Worm (Caenorhabditis elegans) whole organism, young adult: ENCODE measurements around the gene F28G4.4.

ENCODE experiments used
- C17E4.6 ChIP-seq: fragments of 200-800 bp; sonication (Bioruptor generic); IDR thresholded peaks from 2 replicates; pipeline ENCODE4 v1.3.6; 2022; ENCODE audit warnings: missing genetic modification reagents, missing genetic modification characterization, missing compliant biosample characterization
- D2030.7 ChIP-seq: fragments of 200-800 bp; sonication (Bioruptor generic); IDR thresholded peaks from 2 replicates; pipeline ENCODE4 v1.3.6; 2022; ENCODE audit warnings: missing genetic modification reagents, missing genetic modification characterization, missing compliant biosample characterization
- F23B12.7 ChIP-seq: sonication (generic microtip); optimal IDR thresholded peaks from 2 replicates; lab custom pipeline; 2017; ENCODE audit warnings: missing genetic modification characterization, mild to moderate bottlenecking, missing compliant biosample characterization, antibody characterized with exemption, moderate library complexity; ENCODE audit not compliant: insufficient read depth
- F37B4.10 ChIP-seq: fragments of 200-800 bp; sonication (Bioruptor generic); IDR thresholded peaks from 2 replicates; pipeline ENCODE4 v1.3.6; 2022; ENCODE audit warnings: missing genetic modification characterization, missing compliant biosample characterization
- F49E8.2 ChIP-seq: sonication (generic microtip); optimal IDR thresholded peaks from 3 replicates; lab custom pipeline; 2017; ENCODE audit warnings: missing genetic modification characterization, mild to moderate bottlenecking, missing compliant biosample characterization, antibody characterized with exemption, moderate library complexity; ENCODE audit not compliant: insufficient read depth
- F55B11.4 ChIP-seq: sonication (generic microtip); optimal IDR thresholded peaks from 2 replicates; lab custom pipeline; 2016; ENCODE audit warnings: missing compliant biosample characterization, missing genetic modification characterization, borderline replicate concordance; ENCODE audit not compliant: insufficient read depth
- K11D2.4 ChIP-seq: fragments of 200-800 bp; sonication (Bioruptor generic); IDR thresholded peaks from 2 replicates; pipeline ENCODE4 v1.3.6; 2022; ENCODE audit warnings: missing genetic modification reagents, missing genetic modification characterization, missing compliant biosample characterization
- K12H6.12 ChIP-seq: fragments of 200-800 bp; sonication (Bioruptor generic); optimal IDR thresholded peaks from 2 replicates; lab custom pipeline; 2018; ENCODE audit warnings: mild to moderate bottlenecking, missing genetic modification characterization, missing compliant biosample characterization
- Y53G8AR.9 ChIP-seq: fragments of 200-800 bp; sonication (Bioruptor generic); conservative IDR thresholded peaks from 2 replicates; pipeline ENCODE4 v1.3.6; 2022; ENCODE audit warnings: missing genetic modification reagents, missing genetic modification characterization, missing compliant biosample characterization
- Y56A3A.18 ChIP-seq: fragments of 200-800 bp; sonication (Bioruptor generic); IDR thresholded peaks from 2 replicates; pipeline ENCODE4 v1.3.6; 2022; ENCODE audit warnings: missing genetic modification reagents, missing genetic modification characterization, missing compliant biosample characterization
- Y67H2A.10 ChIP-seq: fragments of 200-800 bp; sonication (Bioruptor generic); conservative IDR thresholded peaks from 2 replicates; pipeline ENCODE4 v1.3.6; 2022; ENCODE audit warnings: missing genetic modification reagents, missing genetic modification characterization, missing compliant biosample characterization
- Y95B8A.8 ChIP-seq: fragments of 200-800 bp; sonication (Bioruptor generic); IDR thresholded peaks from 2 replicates; pipeline ENCODE4 v1.3.6; 2022; ENCODE audit warnings: missing genetic modification reagents, missing genetic modification characterization, missing compliant biosample characterization
- aptf-2 ChIP-seq: fragments of 200-800 bp; sonication (Bioruptor generic); conservative IDR thresholded peaks from 2 replicates; pipeline ENCODE4 v1.3.6; 2022; ENCODE audit warnings: missing genetic modification reagents, missing genetic modification characterization, missing compliant biosample characterization
- aptf-3 ChIP-seq: fragments of 200-800 bp; sonication (Bioruptor generic); IDR thresholded peaks from 2 replicates; pipeline ENCODE4 v1.3.6; 2022; ENCODE audit warnings: missing genetic modification characterization, missing compliant biosample characterization
- athp-1 ChIP-seq: sonication (generic microtip); optimal IDR thresholded peaks from 2 replicates; lab custom pipeline; 2017; ENCODE audit warnings: mild to moderate bottlenecking, missing genetic modification characterization, missing compliant biosample characterization
- ceh-91 ChIP-seq: fragments of 200-800 bp; sonication (Bioruptor generic); IDR thresholded peaks from 2 replicates; pipeline ENCODE4 v1.3.6; 2022; ENCODE audit warnings: missing genetic modification reagents, missing genetic modification characterization, missing compliant biosample characterization
- chd-7 ChIP-seq: sonication (generic microtip); optimal IDR thresholded peaks from 2 replicates; lab custom pipeline; 2016; ENCODE audit warnings: mild to moderate bottlenecking, missing genetic modification characterization, moderate library complexity, missing compliant biosample characterization
- die-1 ChIP-seq: sonication (generic microtip); optimal IDR thresholded peaks from 2 replicates; lab custom pipeline; 2016; ENCODE audit warnings: missing genotype, mild to moderate bottlenecking, missing genetic modification characterization, missing compliant biosample characterization
- ets-4 ChIP-seq: fragments of 200-800 bp; sonication (Bioruptor generic); optimal IDR thresholded peaks from 2 replicates; lab custom pipeline; 2018; ENCODE audit warnings: mild to moderate bottlenecking, missing genetic modification characterization, missing compliant biosample characterization
- hlh-12 ChIP-seq: sonication (generic microtip); optimal IDR thresholded peaks from 2 replicates; lab custom pipeline; 2016; ENCODE audit warnings: missing genetic modification characterization, missing compliant biosample characterization
- hlh-26 ChIP-seq: fragments of 200-800 bp; sonication (Bioruptor generic); conservative IDR thresholded peaks from 2 replicates; pipeline ENCODE4 v1.3.6; 2022; ENCODE audit warnings: missing genetic modification reagents, missing genetic modification characterization, missing compliant biosample characterization
- hrde-1 ChIP-seq: sonication (generic microtip); optimal IDR thresholded peaks from 2 replicates; lab custom pipeline; 2016; ENCODE audit warnings: missing genetic modification characterization, mild to moderate bottlenecking, missing compliant biosample characterization, moderate library complexity, missing genotype, missing genetic modification reagents, borderline replicate concordance
- lag-1 ChIP-seq: fragments of 200-800 bp; sonication (Bioruptor generic); IDR thresholded peaks from 2 replicates; pipeline ENCODE4 v1.3.6; 2022; ENCODE audit warnings: missing genetic modification reagents, missing genetic modification characterization, missing compliant biosample characterization
- lin-40 ChIP-seq: sonication (generic microtip); optimal IDR thresholded peaks from 2 replicates; lab custom pipeline; 2016; ENCODE audit warnings: missing genetic modification characterization, mild to moderate bottlenecking, missing compliant biosample characterization, missing genotype, missing genetic modification reagents
- lsy-27 ChIP-seq: sonication (generic microtip); optimal IDR thresholded peaks from 2 replicates; lab custom pipeline; 2017; ENCODE audit warnings: missing genetic modification characterization, mild to moderate bottlenecking, missing compliant biosample characterization, antibody characterized with exemption, missing genotype, borderline replicate concordance; ENCODE audit not compliant: insufficient read depth
- madf-10 ChIP-seq: sonication (generic microtip); optimal IDR thresholded peaks from 2 replicates; lab custom pipeline; 2016; ENCODE audit warnings: mild to moderate bottlenecking, missing genetic modification characterization, missing compliant biosample characterization
- mcd-1 ChIP-seq: fragments of 200-800 bp; sonication (Bioruptor generic); IDR thresholded peaks from 2 replicates; pipeline ENCODE4 v1.3.6; 2022; ENCODE audit warnings: missing genetic modification reagents, missing genetic modification characterization, missing compliant biosample characterization
- mes-4 ChIP-seq: sonication (generic microtip); optimal IDR thresholded peaks from 2 replicates; lab custom pipeline; 2016; ENCODE audit warnings: missing genotype, missing genetic modification characterization, missing compliant biosample characterization
- nhr-120 ChIP-seq: fragments of 200-800 bp; sonication (Bioruptor generic); IDR thresholded peaks from 2 replicates; pipeline ENCODE4 v1.3.6; 2022; ENCODE audit warnings: missing genetic modification characterization, missing compliant biosample characterization
- nhr-179 ChIP-seq: sonication (generic microtip); optimal IDR thresholded peaks from 2 replicates; lab custom pipeline; 2016; ENCODE audit warnings: mild to moderate bottlenecking, missing genetic modification characterization, missing compliant biosample characterization
- nhr-27 ChIP-seq: fragments of 200-800 bp; sonication (Bioruptor generic); optimal IDR thresholded peaks from 2 replicates; lab custom pipeline; 2018; ENCODE audit warnings: mild to moderate bottlenecking, missing genetic modification characterization, moderate library complexity, missing compliant biosample characterization
- rcor-1 ChIP-seq: fragments of 200-800 bp; sonication (Bioruptor generic); IDR thresholded peaks from 2 replicates; pipeline ENCODE4 v1.3.6; 2022; ENCODE audit warnings: missing genetic modification reagents, missing genetic modification characterization, missing compliant biosample characterization
- repo-1 ChIP-seq: sonication (generic microtip); optimal IDR thresholded peaks from 2 replicates; lab custom pipeline; 2017; ENCODE audit warnings: mild to moderate bottlenecking, missing genetic modification characterization, missing compliant biosample characterization
- snpc-1.3 ChIP-seq: sonication (generic microtip); optimal IDR thresholded peaks from 2 replicates; lab custom pipeline; 2017; ENCODE audit warnings: missing genetic modification characterization, mild to moderate bottlenecking, missing compliant biosample characterization, antibody characterized with exemption, moderate library complexity, missing genotype, missing genetic modification reagents; ENCODE audit not compliant: insufficient read depth
- snpc-3.4 ChIP-seq: sonication (generic microtip); optimal IDR thresholded peaks from 2 replicates; lab custom pipeline; 2017; ENCODE audit warnings: missing genetic modification characterization, mild to moderate bottlenecking, missing compliant biosample characterization, antibody characterized with exemption, moderate library complexity, missing genotype, missing genetic modification reagents
- sptf-2 ChIP-seq: fragments of 200-800 bp; sonication (Bioruptor generic); optimal IDR thresholded peaks from 2 replicates; lab custom pipeline; 2018; ENCODE audit warnings: mild to moderate bottlenecking, missing genetic modification characterization, missing compliant biosample characterization
- tbx-9 ChIP-seq: sonication (generic microtip); optimal IDR thresholded peaks from 2 replicates; lab custom pipeline; 2016; ENCODE audit warnings: borderline replicate concordance, missing genetic modification characterization, inconsistent platforms, missing compliant biosample characterization
- ztf-22 ChIP-seq: fragments of 200-800 bp; sonication (Bioruptor generic); optimal IDR thresholded peaks from 2 replicates; lab custom pipeline; 2018; ENCODE audit warnings: mild to moderate bottlenecking, missing genetic modification characterization, moderate library complexity, missing compliant biosample characterization
- ztf-26 ChIP-seq: sonication (generic microtip); optimal IDR thresholded peaks from 2 replicates; lab custom pipeline; 2017; ENCODE audit warnings: missing genetic modification characterization, missing compliant biosample characterization
- ztf-28 ChIP-seq: fragments of 200-800 bp; sonication (Bioruptor generic); IDR thresholded peaks from 2 replicates; pipeline ENCODE4 v1.3.6; 2022; ENCODE audit warnings: missing genetic modification reagents, missing genetic modification characterization, missing compliant biosample characterization
- ztf-3 ChIP-seq: fragments of 200-800 bp; sonication (Bioruptor generic); optimal IDR thresholded peaks from 2 replicates; lab custom pipeline; 2018; ENCODE audit warnings: mild to moderate bottlenecking, missing genetic modification characterization, missing compliant biosample characterization

F28G4.4 gene

ce11 chrV:16237223-16237622 is 48.5 kb downstream of the F28G4.4 start, which contains the start of gene F21H7.5:
Gene F21H7.5 (plus strand): TSS chrV:16237523.
- no peak for TF ChIP-seq ets-4 (GFP tag; lab: Kevin White, UChicago)
- no peak for TF ChIP-seq Y56A3A.18 (GFP tag; lab: Robert Waterston, UW)
- TF ChIP-seq F55B11.4 (tag; lab: Kevin White, UChicago): no peak
- TF ChIP-seq K11D2.4 (GFP tag; lab: Robert Waterston, UW): no peak
- no peak for TF ChIP-seq K12H6.12 (tag; lab: Kevin White, UChicago)
- TF ChIP-seq Y95B8A.8: no peak
- TF ChIP-seq aptf-3 (GFP tag; lab: Robert Waterston, UW): no peak
- TF ChIP-seq repo-1 (tag; lab: Kevin White, UChicago): no peak
- TF ChIP-seq nhr-179 (tag; lab: Kevin White, UChicago): no peak
- no peak for TF ChIP-seq Y53G8AR.9 (GFP tag; lab: Robert Waterston, UW)
- no peak for TF ChIP-seq rcor-1
- TF ChIP-seq ztf-26 (tag; lab: Kevin White, UChicago): no peak
- no peak for TF ChIP-seq lin-40 (tag; lab: Kevin White, UChicago)
- no peak for TF ChIP-seq snpc-3.4
- no peak for TF ChIP-seq mcd-1

ce11 chrV:16235647-16236046 is 50.0 kb downstream of the F28G4.4 start, which contains the start of gene srh-98:
Gene srh-98 (minus strand): TSS chrV:16235747.
- TF ChIP-seq lsy-27 (tag; lab: Kevin White, UChicago) (no peak), nhr-27 (tag; lab: Kevin White, UChicago) (no peak), snpc-1.3 (tag; lab: Kevin White, UChicago) (no peak), chd-7 (tag; lab: Kevin White, UChicago) (no peak), hlh-26 (GFP tag; lab: Robert Waterston, UW) (no peak), Y95B8A.8 (no peak), nhr-179 (tag; lab: Kevin White, UChicago) (no peak), ztf-3 (GFP tag; lab: Kevin White, UChicago) (no peak), aptf-2 (GFP tag; lab: Robert Waterston, UW) (no peak), mes-4 (no peak), F23B12.7 (no peak), lag-1 (GFP tag; lab: Robert Waterston, UW) (no peak), sptf-2 (GFP tag; lab: Kevin White, UChicago) (no peak), Y67H2A.10 (GFP tag; lab: Robert Waterston, UW) (no peak), rcor-1 (no peak), ztf-28 (GFP tag; lab: Robert Waterston, UW) (no peak), F37B4.10 (GFP tag; lab: Robert Waterston, UW) (no peak), hlh-12 (tag; lab: Kevin White, UChicago) (no peak), ceh-91 (GFP tag; lab: Robert Waterston, UW) (no peak), hrde-1 (tag; lab: Kevin White, UChicago) (no peak)

ce11 chrV:16235135-16235534 is 50.6 kb downstream of the F28G4.4 start, which contains the start of gene F21H7.3:
Gene F21H7.3 (minus strand): TSS chrV:16235235.
- TF ChIP-seq repo-1 (tag; lab: Kevin White, UChicago) (no peak), F49E8.2 (tag; lab: Kevin White, UChicago) (no peak), die-1 (tag; lab: Kevin White, UChicago) (no peak), rcor-1 (no peak), athp-1 (tag; lab: Kevin White, UChicago) (no peak), ztf-22 (GFP tag; lab: Kevin White, UChicago) (no peak), nhr-120 (GFP tag; lab: Robert Waterston, UW) (no peak), D2030.7 (no peak), tbx-9 (tag; lab: Kevin White, UChicago) (no peak), hlh-26 (GFP tag; lab: Robert Waterston, UW) (no peak), madf-10 (tag; lab: Kevin White, UChicago) (no peak), C17E4.6 (GFP tag; lab: Robert Waterston, UW) (no peak)
